Worm (Caenorhabditis elegans): ENCODE results near the gene acp-4.

acp-4 gene

ce11 chrII:8385561-8385960 lies 49.3 kb downstream of the acp-4 start:
- TF ChIP-seq pqm-1 (tag; optimal IDR thresholded peaks at IDR 0.05), result peak; percentile 18
- TF ChIP-seq nhr-28 (tag; optimal IDR thresholded peaks at IDR 0.05), result peak; percentile 29
- TF ChIP-seq Y105C5A.15 (GFP tag; IDR thresholded peaks at IDR 0.05), result no peak
- TF ChIP-seq lsy-2 (tag; optimal IDR thresholded peaks at IDR 0.05), result peak in 1 of 2 experiments; percentile 56

ce11 chrII:8384344-8384743 lies 50.6 kb downstream of the acp-4 start:
- no peak for TF ChIP-seq ztf-7 (tag; optimal IDR thresholded peaks at IDR 0.05)
- TF ChIP-seq nhr-77 (tag; optimal IDR thresholded peaks at IDR 0.05), result peak; percentile 65
- no peak for TF ChIP-seq F37D6.2 (tag; optimal IDR thresholded peaks at IDR 0.05)
- TF ChIP-seq D1046.2 (GFP tag; IDR thresholded peaks at IDR 0.05), result no peak
- peak in 1 of 2 experiments; percentile 19 for TF ChIP-seq mdl-1 (tag; optimal IDR thresholded peaks at IDR 0.05)
- no peak for TF ChIP-seq zfp-2 (tag; optimal IDR thresholded peaks at IDR 0.05)
- TF ChIP-seq attf-4 (tag; optimal IDR thresholded peaks at IDR 0.05), result no peak
- no peak for TF ChIP-seq nhr-11 (tag; optimal IDR thresholded peaks at IDR 0.05)
- TF ChIP-seq egl-27 (tag; optimal IDR thresholded peaks at IDR 0.05), result no peak
- no peak for TF ChIP-seq saeg-2 (GFP tag; IDR thresholded peaks at IDR 0.05)
- no peak for TF ChIP-seq arid-1 (GFP tag; conservative IDR thresholded peaks at IDR 0.05)
- no peak for TF ChIP-seq daf-19 (GFP tag; conservative IDR thresholded peaks at IDR 0.05)
- no peak for TF ChIP-seq snpc-4 (tag; optimal IDR thresholded peaks at IDR 0.05)
- TF ChIP-seq daf-8 (GFP tag; IDR thresholded peaks at IDR 0.05), result no peak
- TF ChIP-seq ceh-44 (GFP tag; IDR thresholded peaks at IDR 0.05), result no peak
- TF ChIP-seq nhr-237 (tag; optimal IDR thresholded peaks at IDR 0.05), result no peak
- TF ChIP-seq php-3 (GFP tag; IDR thresholded peaks at IDR 0.05), result no peak
- no peak for TF ChIP-seq F49E8.2 (tag; optimal IDR thresholded peaks at IDR 0.05; ENCODE audit: borderline replicate concordance)
- no peak for TF ChIP-seq mep-1 (tag; optimal IDR thresholded peaks at IDR 0.05)
- TF ChIP-seq madf-9 (GFP tag; conservative IDR thresholded peaks at IDR 0.05), result no peak
- no peak for TF ChIP-seq ZK337.2 (GFP tag; IDR thresholded peaks at IDR 0.05)
- TF ChIP-seq vab-7 (GFP tag; IDR thresholded peaks at IDR 0.05), result no peak
- TF ChIP-seq daf-12 (tag; optimal IDR thresholded peaks at IDR 0.05), result no peak
- no peak for TF ChIP-seq ceh-28 (tag; optimal IDR thresholded peaks at IDR 0.05)
- TF ChIP-seq fos-1 (tag; optimal IDR thresholded peaks at IDR 0.05), result no peak
- no peak for TF ChIP-seq lin-38 (GFP tag; IDR thresholded peaks at IDR 0.05)
- no peak for TF ChIP-seq aly-2 (tag; optimal IDR thresholded peaks at IDR 0.05)
- TF ChIP-seq aha-1 (tag), result peak; percentile 72
- no peak for TF ChIP-seq nhr-111 (GFP tag; optimal IDR thresholded peaks at IDR 0.05)
- no peak for TF ChIP-seq hmg-1.1 (GFP tag; IDR thresholded peaks at IDR 0.05)
- TF ChIP-seq dmd-8 (GFP tag; IDR thresholded peaks at IDR 0.05), result no peak
- TF ChIP-seq skn-1 (tag; optimal IDR thresholded peaks at IDR 0.05), result no peak
- no peak for TF ChIP-seq duxl-1 (tag; optimal IDR thresholded peaks at IDR 0.05; ENCODE audit: poor library complexity)
- no peak for TF ChIP-seq zag-1 (tag; optimal IDR thresholded peaks at IDR 0.05)
- TF ChIP-seq dpl-1 (GFP tag; optimal IDR thresholded peaks at IDR 0.05), result no peak
- no peak for TF ChIP-seq Y75B8A.6 (GFP tag; IDR thresholded peaks at IDR 0.05)
- TF ChIP-seq Y48G9A.11 (GFP tag; IDR thresholded peaks at IDR 0.05), result no peak
- TF ChIP-seq nhr-6 (tag; optimal IDR thresholded peaks at IDR 0.05), result peak; percentile 20
- TF ChIP-seq jun-1 (tag; optimal IDR thresholded peaks at IDR 0.05), result no peak
- no peak for TF ChIP-seq unc-39 (tag; optimal IDR thresholded peaks at IDR 0.05)
- TF ChIP-seq nhr-48 (tag; optimal IDR thresholded peaks at IDR 0.05), result peak; percentile 37
- no peak for TF ChIP-seq unc-130 (GFP tag; optimal IDR thresholded peaks at IDR 0.05)
- TF ChIP-seq zip-2 (tag; optimal IDR thresholded peaks at IDR 0.05), result no peak
- TF ChIP-seq ztf-11 (tag; optimal IDR thresholded peaks at IDR 0.05), result no peak
- no peak for TF ChIP-seq nhr-76 (tag; optimal IDR thresholded peaks at IDR 0.05)
- peak; percentile 88 for TF ChIP-seq dmd-6 (GFP tag; IDR thresholded peaks at IDR 0.05)
- no peak for TF ChIP-seq snpc-1.2 (GFP tag; IDR thresholded peaks at IDR 0.05)
- TF ChIP-seq pqm-1 (tag; optimal IDR thresholded peaks at IDR 0.05), result peak; percentile 81
- TF ChIP-seq tra-1 (GFP tag; IDR thresholded peaks at IDR 0.05), result peak; percentile 25; the same call in 1 of the 2 replicates
